Worm (Caenorhabditis elegans) whole organism, L2 larva: ENCODE data around the gene C47E12.9.

Source experiments
- aly-2 ChIP-seq: fragments of 150-350 bp; optimal IDR thresholded peaks from 2 replicates; lab custom pipeline; 2014; ENCODE audit warnings: missing biosample characterization, missing genetic modification characterization
- crh-2 ChIP-seq: sonication (generic microtip); optimal IDR thresholded peaks from 2 replicates; lab custom pipeline; 2017; ENCODE audit warnings: missing biosample characterization, missing genetic modification characterization
- fos-1 ChIP-seq: fragments of 150-350 bp; optimal IDR thresholded peaks from 2 replicates; lab custom pipeline; 2014; ENCODE audit warnings: missing biosample characterization, missing genetic modification characterization
- mab-5 ChIP-seq: fragments of 150-350 bp; optimal IDR thresholded peaks from 2 replicates; lab custom pipeline; 2014; ENCODE audit warnings: missing biosample characterization, missing genetic modification characterization
- mbf-1 ChIP-seq: sonication (generic microtip); optimal IDR thresholded peaks from 2 replicates; lab custom pipeline; 2017; ENCODE audit warnings: missing biosample characterization, missing genetic modification characterization
- nhr-11 ChIP-seq: fragments of 150-350 bp; optimal IDR thresholded peaks from 2 replicates; lab custom pipeline; 2014; ENCODE audit warnings: missing biosample characterization, missing genetic modification characterization
- nhr-12 ChIP-seq: fragments of 150-350 bp; optimal IDR thresholded peaks from 2 replicates; lab custom pipeline; 2014; ENCODE audit warnings: missing biosample characterization, missing genetic modification characterization
- nhr-237 ChIP-seq: fragments of 150-350 bp; optimal IDR thresholded peaks from 2 replicates; lab custom pipeline; 2014; ENCODE audit warnings: missing biosample characterization, missing genetic modification characterization
- unc-62 ChIP-seq: fragments of 150-350 bp; optimal IDR thresholded peaks from 2 replicates; lab custom pipeline; 2014; ENCODE audit warnings: missing biosample characterization, missing genetic modification reagents, missing genetic modification characterization
- ztf-11 ChIP-seq: sonication (generic microtip); optimal IDR thresholded peaks from 2 replicates; lab custom pipeline; 2017; ENCODE audit warnings: missing biosample characterization, missing genetic modification characterization

- TF ChIP-seq mbf-1 (no peak), nhr-237 (tag; lab: Kevin White, UChicago) (no peak), nhr-11 (no peak), crh-2 (peak; percentile 26), unc-62 (GFP tag; lab: Kevin White, UChicago) (no peak), fos-1 (no peak), ztf-11 (tag; lab: Kevin White, UChicago) (no peak), mab-5 (tag; lab: Kevin White, UChicago) (no peak), nhr-12 (tag; lab: Kevin White, UChicago) (no peak), aly-2 (tag; lab: Kevin White, UChicago) (no peak)
Observed at ce11 chrIV:9932055-9932454, 42.4 kb upstream of the C47E12.9 start, which contains the start of the genes trmt-10A and F25H8.2.
